Fruit fly (Drosophila melanogaster) whole organism, embryonic: ENCODE data around the gene Rpt6R.

Experiments used
- CG11247 ChIP-seq: fragments of 200-800 bp; sonication (Bioruptor generic); IDR thresholded peaks from 2 replicates; pipeline ENCODE4 v1.3.6; 2022; ENCODE audit warnings: missing biosample characterization, missing genetic modification characterization
- CG12769 ChIP-seq: fragments of 200-800 bp; sonication (Bioruptor generic); optimal IDR thresholded peaks from 2 replicates; lab custom pipeline; 2019; ENCODE audit warnings: missing biosample characterization, mild to moderate bottlenecking, missing genetic modification characterization, moderate library complexity
- CG1529 ChIP-seq: fragments of 200-800 bp; sonication (Bioruptor generic); optimal IDR thresholded peaks from 3 replicates; lab custom pipeline; 2018; ENCODE audit warnings: missing biosample characterization, missing genetic modification characterization
- CG15514 ChIP-seq: fragments of 200-800 bp; sonication (Bioruptor generic); optimal IDR thresholded peaks from 3 replicates; lab custom pipeline; 2017; ENCODE audit warnings: missing biosample characterization, missing genetic modification characterization, mild to moderate bottlenecking, moderate library complexity, missing genetic modification reagents
- CG15696 ChIP-seq: fragments of 200-800 bp; sonication (Bioruptor generic); optimal IDR thresholded peaks from 2 replicates; lab custom pipeline; 2019; ENCODE audit warnings: missing biosample characterization, mild to moderate bottlenecking, missing genetic modification characterization, moderate library complexity
- CG17186 ChIP-seq: fragments of 200-800 bp; sonication (Bioruptor generic); optimal IDR thresholded peaks from 3 replicates; lab custom pipeline; 2017; ENCODE audit warnings: missing biosample characterization, missing genetic modification reagents, missing genetic modification characterization
- CG17385 ChIP-seq: fragments of 200-800 bp; sonication (Bioruptor generic); optimal IDR thresholded peaks from 3 replicates; lab custom pipeline; 2018; ENCODE audit warnings: missing biosample characterization, mild to moderate bottlenecking, missing genetic modification characterization
- CG30020 ChIP-seq: fragments of 200-800 bp; optimal IDR thresholded peaks from 2 replicates; lab custom pipeline; 2019; ENCODE audit warnings: missing biosample characterization, mild to moderate bottlenecking, missing genetic modification characterization, moderate library complexity
- CG3163 ChIP-seq: fragments of 200-800 bp; sonication (Bioruptor generic); optimal IDR thresholded peaks from 3 replicates; lab custom pipeline; 2016; ENCODE audit warnings: missing biosample characterization, missing genetic modification characterization
- CG3281 ChIP-seq: fragments of 200-800 bp; sonication (Bioruptor generic); optimal IDR thresholded peaks from 3 replicates; lab custom pipeline; 2017; ENCODE audit warnings: missing biosample characterization, mild to moderate bottlenecking, missing genetic modification characterization
- CG4282 ChIP-seq: fragments of 200-800 bp; sonication (Bioruptor generic); optimal IDR thresholded peaks from 2 replicates; lab custom pipeline; 2016; ENCODE audit warnings: missing biosample characterization, missing genetic modification characterization
- CG4854 ChIP-seq: fragments of 200-800 bp; sonication (Bioruptor generic); optimal IDR thresholded peaks from 2 replicates; lab custom pipeline; 2016; ENCODE audit warnings: missing biosample characterization, missing genetic modification characterization, inconsistent platforms
- CG6791 ChIP-seq: fragments of 200-800 bp; sonication (Bioruptor generic); IDR thresholded peaks from 3 replicates; pipeline ENCODE4 v1.3.6; 2022; ENCODE audit warnings: missing biosample characterization, missing genetic modification characterization; ENCODE audit not compliant: partially characterized antibody
- CG7839 ChIP-seq: fragments of 200-800 bp; sonication (Bioruptor generic); optimal IDR thresholded peaks from 3 replicates; lab custom pipeline; 2018; ENCODE audit warnings: missing biosample characterization, mild to moderate bottlenecking, missing genetic modification characterization, moderate library complexity
- Chrac-16 ChIP-seq: fragments of 200-800 bp; sonication (Bioruptor generic); optimal IDR thresholded peaks from 3 replicates; lab custom pipeline; 2016; ENCODE audit warnings: missing biosample characterization, missing genetic modification characterization
- D19B ChIP-seq: fragments of 200-800 bp; sonication (Bioruptor generic); optimal IDR thresholded peaks from 2 replicates; lab custom pipeline; 2017; ENCODE audit warnings: missing biosample characterization, mild to moderate bottlenecking, missing genetic modification characterization
- Dbx ChIP-seq: fragments of 200-800 bp; sonication (Bioruptor generic); IDR thresholded peaks from 3 replicates; pipeline ENCODE4 v1.3.6; 2022; ENCODE audit warnings: missing biosample characterization, missing genetic modification characterization
- Dll ChIP-seq: fragments of 200-800 bp; sonication (Bioruptor generic); IDR thresholded peaks from 4 replicates; pipeline ENCODE4 v1.3.6; 2022; ENCODE audit warnings: missing biosample characterization, missing genetic modification characterization; ENCODE audit not compliant: partially characterized antibody
- Doc3 ChIP-seq: fragments of 200-800 bp; sonication (Bioruptor generic); IDR thresholded peaks from 3 replicates; pipeline ENCODE4 v1.3.6; 2022; ENCODE audit warnings: missing biosample characterization, missing genetic modification characterization; ENCODE audit not compliant: partially characterized antibody
- E2f2 ChIP-seq: fragments of 200-800 bp; sonication (Bioruptor generic); IDR thresholded peaks from 2 replicates; pipeline ENCODE4 v1.3.6; 2022; ENCODE audit warnings: missing biosample characterization, missing genetic modification characterization
- Gug ChIP-seq: fragments of 200-800 bp; sonication (Bioruptor generic); IDR thresholded peaks from 4 replicates; pipeline ENCODE4 v1.3.6; 2022; ENCODE audit warnings: missing biosample characterization, missing genetic modification characterization
- Hr3 ChIP-seq: fragments of 200-800 bp; sonication (Bioruptor generic); optimal IDR thresholded peaks from 3 replicates; lab custom pipeline; 2016; ENCODE audit warnings: missing biosample characterization, missing genetic modification characterization
- Nf-YB ChIP-seq: fragments of 200-800 bp; sonication (Bioruptor generic); optimal IDR thresholded peaks from 3 replicates; lab custom pipeline; 2019; ENCODE audit warnings: missing biosample characterization, mild to moderate bottlenecking, missing genetic modification characterization, moderate library complexity
- PHDP ChIP-seq: fragments of 200-800 bp; sonication (Bioruptor generic); optimal IDR thresholded peaks from 3 replicates; lab custom pipeline; 2018; ENCODE audit warnings: missing biosample characterization, mild to moderate bottlenecking, missing genetic modification characterization, moderate library complexity
- Ravus ChIP-seq: fragments of 200-800 bp; sonication (Bioruptor generic); IDR thresholded peaks from 2 replicates; pipeline ENCODE4 v1.3.6; 2022; ENCODE audit warnings: missing biosample characterization, missing genetic modification characterization
- Stat92E ChIP-seq, 3 experiments: fragments of >200 bp in 2 of 3; fragments of 200-800 bp in 1 of 3; sonication (Bioruptor generic) in 1 of 3; optimal IDR thresholded peaks; 2 replicates each; lab custom pipeline; 2017 to 2019; ENCODE audit warnings: missing biosample characterization in 3 of 3, missing genetic modification characterization in 3 of 3, mild to moderate bottlenecking in 1 of 3, moderate library complexity in 1 of 3
- Taf1 ChIP-seq: fragments of 200-800 bp; sonication (Bioruptor generic); IDR thresholded peaks from 2 replicates; pipeline ENCODE4 v1.3.6; 2022; ENCODE audit warnings: missing biosample characterization, missing genetic modification characterization
- Trl ChIP-seq, 3 experiments: fragments of >200 bp in 2 of 3; fragments of 200-800 bp in 1 of 3; sonication (Bioruptor generic) in 1 of 3; optimal IDR thresholded peaks; 2 replicates in 1 of 3; 3 replicates in 2 of 3; lab custom pipeline; 2016 to 2017; ENCODE audit warnings: missing biosample characterization in 1 of 3, missing genetic modification characterization in 1 of 3
- abd-A ChIP-seq: fragments of 200-800 bp; sonication (Bioruptor generic); optimal IDR thresholded peaks from 3 replicates; lab custom pipeline; 2019; ENCODE audit warnings: missing biosample characterization, mild to moderate bottlenecking, missing genetic modification characterization, moderate library complexity
- ara ChIP-seq: fragments of 200-800 bp; sonication (Bioruptor generic); IDR thresholded peaks from 2 replicates; pipeline ENCODE4 v1.3.6; 2022; ENCODE audit warnings: missing biosample characterization, missing genetic modification characterization
- bcd ChIP-seq: fragments of 200-800 bp; sonication (Bioruptor generic); optimal IDR thresholded peaks from 2 replicates; lab custom pipeline; 2017; ENCODE audit warnings: missing biosample characterization, mild to moderate bottlenecking, missing genetic modification characterization
- cad ChIP-seq: fragments of >200 bp; optimal IDR thresholded peaks from 2 replicates; lab custom pipeline; 2017; ENCODE audit warnings: missing biosample characterization, missing genetic modification characterization
- cg ChIP-seq: fragments of 200-800 bp; sonication (Bioruptor generic); optimal IDR thresholded peaks from 3 replicates; lab custom pipeline; 2019; ENCODE audit warnings: missing biosample characterization, mild to moderate bottlenecking, missing genetic modification characterization, moderate library complexity
- ci ChIP-seq: fragments of 200-800 bp; sonication (Bioruptor generic); IDR thresholded peaks from 3 replicates; pipeline ENCODE4 v1.3.6; 2022; ENCODE audit warnings: missing biosample characterization, missing genetic modification characterization
- crp ChIP-seq, 2 experiments: fragments of 200-800 bp; sonication (Bioruptor generic); optimal IDR thresholded peaks; 2 replicates in 1 of 2; 3 replicates in 1 of 2; lab custom pipeline; 2017; ENCODE audit warnings: missing biosample characterization in 2 of 2, missing genetic modification characterization in 2 of 2, mild to moderate bottlenecking in 1 of 2, moderate library complexity in 1 of 2
- dimm ChIP-seq: fragments of 200-800 bp; sonication (Bioruptor generic); IDR thresholded peaks from 2 replicates; pipeline ENCODE4 v1.3.6; 2022; ENCODE audit warnings: missing biosample characterization, missing genetic modification characterization
- dmrt11E ChIP-seq: fragments of 200-800 bp; sonication (Bioruptor generic); optimal IDR thresholded peaks from 3 replicates; lab custom pipeline; 2018; ENCODE audit warnings: missing biosample characterization, mild to moderate bottlenecking, missing genetic modification characterization, moderate library complexity
- dysf ChIP-seq: fragments of 200-800 bp; sonication (Bioruptor generic); IDR thresholded peaks from 3 replicates; pipeline ENCODE4 v1.3.6; 2022; ENCODE audit warnings: missing biosample characterization, missing genetic modification characterization
- ham ChIP-seq: fragments of 200-800 bp; sonication (Bioruptor generic); IDR thresholded peaks from 2 replicates; pipeline ENCODE4 v1.3.6; 2022; ENCODE audit warnings: missing biosample characterization, missing genetic modification characterization
- kah ChIP-seq: fragments of 200-800 bp; sonication (Bioruptor generic); optimal IDR thresholded peaks from 2 replicates; lab custom pipeline; 2018; ENCODE audit warnings: missing biosample characterization, mild to moderate bottlenecking, missing genetic modification characterization
- kay ChIP-seq: fragments of 200-800 bp; sonication (Bioruptor generic); optimal IDR thresholded peaks from 2 replicates; lab custom pipeline; 2016; ENCODE audit warnings: missing biosample characterization, missing genetic modification characterization
- lbe ChIP-seq: fragments of 200-800 bp; sonication (Bioruptor generic); optimal IDR thresholded peaks from 2 replicates; lab custom pipeline; 2016; ENCODE audit warnings: missing biosample characterization, mild to moderate bottlenecking, missing genetic modification characterization
- lmd ChIP-seq: fragments of 200-800 bp; sonication (Bioruptor generic); IDR thresholded peaks from 2 replicates; pipeline ENCODE4 v1.3.6; 2022; ENCODE audit warnings: missing biosample characterization, missing genetic modification characterization
- nau ChIP-seq: fragments of 200-800 bp; sonication (Bioruptor generic); optimal IDR thresholded peaks from 3 replicates; lab custom pipeline; 2017; ENCODE audit warnings: missing biosample characterization, mild to moderate bottlenecking, missing genetic modification characterization, missing genetic modification reagents
- psq ChIP-seq: fragments of 200-800 bp; sonication (Bioruptor generic); optimal IDR thresholded peaks from 2 replicates; lab custom pipeline; 2017; ENCODE audit warnings: missing biosample characterization, missing genetic modification characterization
- ro ChIP-seq: fragments of 200-800 bp; sonication (Bioruptor generic); IDR thresholded peaks from 2 replicates; pipeline ENCODE4 v1.3.6; 2022; ENCODE audit warnings: missing biosample characterization, missing genetic modification characterization
- run ChIP-seq: fragments of 200-800 bp; sonication (Bioruptor generic); optimal IDR thresholded peaks from 3 replicates; lab custom pipeline; 2018; ENCODE audit warnings: missing biosample characterization, mild to moderate bottlenecking, missing genetic modification characterization
- sens ChIP-seq: fragments of 200-800 bp; sonication (Bioruptor generic); peaks from one replicate; lab custom pipeline; 2016; ENCODE audit warnings: missing biosample characterization, missing genetic modification characterization
- sr ChIP-seq: fragments of 200-800 bp; sonication (Bioruptor generic); IDR thresholded peaks from 3 replicates; pipeline ENCODE4 v1.3.6; 2022; ENCODE audit warnings: missing biosample characterization, missing genetic modification characterization
- unc-4 ChIP-seq: fragments of 200-800 bp; sonication (Bioruptor generic); IDR thresholded peaks from 2 replicates; pipeline ENCODE4 v1.3.6; 2022; ENCODE audit warnings: missing biosample characterization, missing genetic modification characterization; ENCODE audit not compliant: partially characterized antibody

Gene Rpt6R

dm6 chr3R:30550044-30550443 is 33.5 kb downstream of the Rpt6R start (continued):
- no peak for TF ChIP-seq dmrt11E (tag; lab: Kevin White, UChicago)
- TF ChIP-seq CG4282 (GFP tag; lab: Kevin White, UChicago), result no peak
- TF ChIP-seq unc-4, result no peak
- no peak for TF ChIP-seq Stat92E (GFP tag; optimal IDR thresholded peaks at IDR 0.05; lab: Kevin White, UChicago)
- TF ChIP-seq CG7839, result peak; percentile 35
- no peak for TF ChIP-seq Ravus (GFP tag; lab: Robert Waterston, UW)
- TF ChIP-seq Dbx, result peak; percentile 37; the same call in 1 of the 3 replicates
- TF ChIP-seq Hr3 (GFP tag; lab: Kevin White, UChicago), result no peak
- TF ChIP-seq crp (GFP tag; optimal IDR thresholded peaks at IDR 0.05; lab: Kevin White, UChicago), result no peak
- no peak for TF ChIP-seq lbe (GFP tag; lab: Kevin White, UChicago)
- no peak for TF ChIP-seq dimm
- TF ChIP-seq Dll (GFP tag; lab: Robert Waterston, UW), result no peak
- no peak for TF ChIP-seq CG6791 (GFP tag; lab: Robert Waterston, UW)
- no peak for TF ChIP-seq nau (GFP tag; lab: Kevin White, UChicago)
- peak; percentile 47; the same call in 1 of the 3 replicates for TF ChIP-seq dysf (GFP tag; lab: Robert Waterston, UW)
- TF ChIP-seq CG30020, result no peak
- no peak for TF ChIP-seq Chrac-16 (GFP tag; lab: Kevin White, UChicago)
- 0 out of 2 replicates have a peak, but pooled peaks have one; percentile 15 for TF ChIP-seq Taf1 (GFP tag; lab: Robert Waterston, UW)
- TF ChIP-seq run (tag; lab: Kevin White, UChicago), result no peak
- no peak for TF ChIP-seq PHDP (tag; lab: Kevin White, UChicago)
- TF ChIP-seq ara (GFP tag; lab: Robert Waterston, UW), result no peak
- TF ChIP-seq ham (GFP tag; lab: Robert Waterston, UW), result no peak
- no peak for TF ChIP-seq kay (GFP tag; lab: Kevin White, UChicago)
- no peak for TF ChIP-seq D19B
- no peak for TF ChIP-seq ro (GFP tag; lab: Robert Waterston, UW)
- no peak for TF ChIP-seq CG4854 (GFP tag; lab: Kevin White, UChicago)
- TF ChIP-seq bcd (GFP tag; lab: Kevin White, UChicago), result no peak
- no peak for TF ChIP-seq CG17186 (GFP tag; lab: Kevin White, UChicago)
- TF ChIP-seq CG3281 (GFP tag; lab: Kevin White, UChicago), result peak; percentile 25
- no peak for TF ChIP-seq CG1529 (GFP tag; lab: Kevin White, UChicago)
- TF ChIP-seq abd-A (tag; lab: Kevin White, UChicago), result peak; percentile 44
- no peak for TF ChIP-seq ci
- no peak for TF ChIP-seq Gug (GFP tag; lab: Robert Waterston, UW)
- TF ChIP-seq CG15696 (tag; lab: Kevin White, UChicago), result no peak
- 0 out of 2 replicates have a peak, but pooled peaks have one; percentile 28 for TF ChIP-seq lmd
- TF ChIP-seq psq (GFP tag; lab: Kevin White, UChicago), result no peak

dm6 chr3R:30544974-30545373 is 38.5 kb downstream of the Rpt6R start:
- TF ChIP-seq cg (GFP tag; lab: Kevin White, UChicago) (peak; percentile 41), E2f2 (GFP tag; lab: Robert Waterston, UW) (no peak), Trl (optimal IDR thresholded peaks at IDR 0.05; lab: Kevin White, UChicago) (peak; percentile 12 to 33), Trl (GFP tag; optimal IDR thresholded peaks at IDR 0.05; lab: Kevin White, UChicago) (no peak), CG11247 (GFP tag; lab: Robert Waterston, UW) (0 out of 2 replicates have a peak, but pooled peaks have one; percentile 32), CG15514 (no peak), Doc3 (no peak), kah (GFP tag; lab: Kevin White, UChicago) (peak; percentile 67), CG12769 (tag; lab: Kevin White, UChicago) (peak; percentile 5), cad (no peak), sr (0 out of 3 replicates have a peak, but pooled peaks have one; percentile 37), Nf-YB (no peak), CG17385 (peak; percentile 30), CG3163 (GFP tag; lab: Kevin White, UChicago) (peak; percentile 63), sens (GFP tag; lab: Kevin White, UChicago) (no peak)
